Fruit fly (Drosophila melanogaster) whole organism, embryonic: ENCODE data around the gene side-IV.

Experiments used
- Adf1 ChIP-seq: fragments of 200-800 bp; sonication (Bioruptor generic); IDR thresholded peaks from 2 replicates; pipeline ENCODE4 v1.3.6; 2022; ENCODE audit warnings: missing biosample characterization, missing genetic modification characterization
- Bdp1 ChIP-seq: fragments of 200-800 bp; sonication (Bioruptor generic); optimal IDR thresholded peaks from 3 replicates; lab custom pipeline; 2016; ENCODE audit warnings: missing biosample characterization, missing genetic modification characterization
- C15 ChIP-seq: fragments of 200-800 bp; sonication (Bioruptor generic); IDR thresholded peaks from 3 replicates; pipeline ENCODE4 v1.3.6; 2022; ENCODE audit warnings: missing biosample characterization, missing genetic modification characterization
- CG10366 ChIP-seq: fragments of 200-800 bp; sonication (Bioruptor generic); IDR thresholded peaks from 2 replicates; pipeline ENCODE4 v1.3.6; 2022; ENCODE audit warnings: missing biosample characterization, missing genetic modification characterization
- CG10565 ChIP-seq: fragments of 200-800 bp; sonication (Bioruptor generic); optimal IDR thresholded peaks from 3 replicates; lab custom pipeline; 2016; ENCODE audit warnings: missing biosample characterization, mild to moderate bottlenecking, missing genetic modification characterization
- CG11723 ChIP-seq: fragments of 200-800 bp; sonication (Bioruptor generic); optimal IDR thresholded peaks from 2 replicates; lab custom pipeline; 2017; ENCODE audit warnings: missing biosample characterization, mild to moderate bottlenecking, missing genetic modification characterization
- CG12155 ChIP-seq: fragments of 200-800 bp; sonication (Bioruptor generic); optimal IDR thresholded peaks from 3 replicates; lab custom pipeline; 2016; ENCODE audit warnings: missing biosample characterization, missing genetic modification characterization
- CG12236 ChIP-seq: fragments of 200-800 bp; sonication (Bioruptor generic); optimal IDR thresholded peaks from 2 replicates; lab custom pipeline; 2016; ENCODE audit warnings: missing biosample characterization, missing genetic modification characterization
- CG13775 ChIP-seq: fragments of 200-800 bp; sonication (Bioruptor generic); optimal IDR thresholded peaks from 3 replicates; lab custom pipeline; 2017; ENCODE audit warnings: missing biosample characterization, mild to moderate bottlenecking, missing genetic modification characterization
- CG14014 ChIP-seq: fragments of 200-800 bp; sonication (Bioruptor generic); IDR thresholded peaks from 2 replicates; pipeline ENCODE4 v1.3.6; 2022; ENCODE audit warnings: missing biosample characterization, missing genetic modification characterization
- CG14667 ChIP-seq: fragments of 200-800 bp; sonication (Bioruptor generic); IDR thresholded peaks from 2 replicates; pipeline ENCODE4 v1.3.6; 2022; ENCODE audit warnings: missing biosample characterization, missing genetic modification characterization
- CG15011 ChIP-seq: fragments of 200-800 bp; sonication (Bioruptor generic); optimal IDR thresholded peaks from 3 replicates; lab custom pipeline; 2018; ENCODE audit warnings: missing biosample characterization, mild to moderate bottlenecking, missing genetic modification characterization
- CG17328 ChIP-seq: fragments of 200-800 bp; sonication (Bioruptor generic); IDR thresholded peaks from 2 replicates; pipeline ENCODE4 v1.3.6; 2022; ENCODE audit warnings: missing biosample characterization, missing genetic modification characterization
- CG18011 ChIP-seq: fragments of 200-800 bp; sonication (Bioruptor generic); optimal IDR thresholded peaks from 2 replicates; lab custom pipeline; 2017; ENCODE audit warnings: missing biosample characterization, missing genetic modification characterization, mild to moderate bottlenecking, moderate library complexity, missing genotype
- CG18619 ChIP-seq: fragments of 200-800 bp; sonication (Bioruptor generic); optimal IDR thresholded peaks from 3 replicates; lab custom pipeline; 2017; ENCODE audit warnings: missing biosample characterization, mild to moderate bottlenecking, missing genetic modification characterization
- CG30020 ChIP-seq: fragments of 200-800 bp; optimal IDR thresholded peaks from 2 replicates; lab custom pipeline; 2019; ENCODE audit warnings: missing biosample characterization, mild to moderate bottlenecking, missing genetic modification characterization, moderate library complexity
- CG32767 ChIP-seq: fragments of 200-800 bp; sonication (Bioruptor generic); IDR thresholded peaks from 2 replicates; pipeline ENCODE4 v1.3.6; 2022; ENCODE audit warnings: missing biosample characterization, missing genetic modification characterization
- CG6272 ChIP-seq: fragments of 200-800 bp; sonication (Bioruptor generic); IDR thresholded peaks from 2 replicates; pipeline ENCODE4 v1.3.6; 2022; ENCODE audit warnings: missing biosample characterization, missing genetic modification characterization
- CG7745 ChIP-seq: fragments of 200-800 bp; sonication (Bioruptor generic); optimal IDR thresholded peaks from 2 replicates; lab custom pipeline; 2018; ENCODE audit warnings: missing biosample characterization, mild to moderate bottlenecking, missing genetic modification characterization, moderate library complexity
- CG7928 ChIP-seq: fragments of 200-800 bp; sonication (Bioruptor generic); optimal IDR thresholded peaks from 2 replicates; lab custom pipeline; 2017; ENCODE audit warnings: missing biosample characterization, mild to moderate bottlenecking, missing genetic modification characterization
- CG7987 ChIP-seq: fragments of 200-800 bp; sonication (Bioruptor generic); optimal IDR thresholded peaks from 2 replicates; lab custom pipeline; 2018; ENCODE audit warnings: missing biosample characterization, mild to moderate bottlenecking, missing genetic modification characterization, moderate library complexity
- CG9609 ChIP-seq: fragments of 200-800 bp; sonication (Bioruptor generic); optimal IDR thresholded peaks from 3 replicates; lab custom pipeline; 2016; ENCODE audit warnings: missing biosample characterization, missing genetic modification characterization
- CTCF ChIP-seq: fragments of 200-800 bp; sonication (Bioruptor generic); optimal IDR thresholded peaks from 2 replicates; lab custom pipeline; 2017; ENCODE audit warnings: missing biosample characterization, mild to moderate bottlenecking, missing genetic modification characterization, moderate library complexity
- CoRest ChIP-seq: fragments of 200-800 bp; sonication (Bioruptor generic); optimal IDR thresholded peaks from 3 replicates; lab custom pipeline; 2018; ENCODE audit warnings: missing biosample characterization, mild to moderate bottlenecking, missing genetic modification characterization, moderate library complexity
- D19A ChIP-seq: fragments of 200-800 bp; optimal IDR thresholded peaks from 3 replicates; lab custom pipeline; 2019; ENCODE audit warnings: missing biosample characterization, mild to moderate bottlenecking, missing genetic modification characterization, moderate library complexity
- Deaf1 ChIP-seq: fragments of 200-800 bp; optimal IDR thresholded peaks from 3 replicates; lab custom pipeline; 2019; ENCODE audit warnings: missing biosample characterization, mild to moderate bottlenecking, missing genetic modification characterization, moderate library complexity
- Dref ChIP-seq: fragments of 200-800 bp; sonication (Bioruptor generic); IDR thresholded peaks from 2 replicates; pipeline ENCODE4 v1.3.6; 2022; ENCODE audit warnings: missing biosample characterization, missing genetic modification characterization
- Drgx ChIP-seq: fragments of 200-800 bp; sonication (Bioruptor generic); IDR thresholded peaks from 2 replicates; pipeline ENCODE4 v1.3.6; 2022; ENCODE audit warnings: missing biosample characterization, missing genetic modification characterization
- HLH54F ChIP-seq: fragments of 200-800 bp; sonication (Bioruptor generic); optimal IDR thresholded peaks from 3 replicates; lab custom pipeline; 2016; ENCODE audit warnings: missing biosample characterization, missing genetic modification characterization
- HLHmδ ChIP-seq: fragments of 200-800 bp; sonication (Bioruptor generic); optimal IDR thresholded peaks from 2 replicates; lab custom pipeline; 2018; ENCODE audit warnings: missing biosample characterization, mild to moderate bottlenecking, missing genetic modification characterization, moderate library complexity
- Hr39 ChIP-seq: fragments of >200 bp; optimal IDR thresholded peaks from 2 replicates; lab custom pipeline; 2017
- NfI ChIP-seq: fragments of 200-800 bp; sonication (Bioruptor generic); optimal IDR thresholded peaks from 3 replicates; lab custom pipeline; 2018; ENCODE audit warnings: missing biosample characterization, mild to moderate bottlenecking, missing genetic modification characterization, moderate library complexity
- Opbp ChIP-seq: fragments of 200-800 bp; sonication (Bioruptor generic); IDR thresholded peaks from 3 replicates; pipeline ENCODE4 v1.3.6; 2022; ENCODE audit warnings: missing biosample characterization, missing genetic modification characterization; ENCODE audit not compliant: partially characterized antibody
- Optix ChIP-seq: fragments of 200-800 bp; sonication (Bioruptor generic); IDR thresholded peaks from 3 replicates; pipeline ENCODE4 v1.3.6; 2022; ENCODE audit warnings: missing biosample characterization, missing genetic modification characterization
- ab ChIP-seq: fragments of 200-800 bp; sonication (Bioruptor generic); optimal IDR thresholded peaks from 2 replicates; lab custom pipeline; 2016; ENCODE audit warnings: missing biosample characterization, missing genetic modification characterization
- abd-A ChIP-seq: fragments of 200-800 bp; sonication (Bioruptor generic); optimal IDR thresholded peaks from 3 replicates; lab custom pipeline; 2019; ENCODE audit warnings: missing biosample characterization, mild to moderate bottlenecking, missing genetic modification characterization, moderate library complexity
- amos ChIP-seq: fragments of 200-800 bp; sonication (Bioruptor generic); IDR thresholded peaks from 2 replicates; pipeline ENCODE4 v1.3.6; 2022; ENCODE audit warnings: missing biosample characterization, missing genetic modification characterization; ENCODE audit not compliant: partially characterized antibody
- az2 ChIP-seq: fragments of 200-800 bp; sonication (Bioruptor generic); optimal IDR thresholded peaks from 3 replicates; lab custom pipeline; 2016; ENCODE audit warnings: missing biosample characterization, missing genetic modification characterization
- danr ChIP-seq: fragments of 200-800 bp; sonication (Bioruptor generic); IDR thresholded peaks from 2 replicates; pipeline ENCODE4 v1.3.6; 2022; ENCODE audit warnings: missing biosample characterization, missing genetic modification characterization
- eve ChIP-seq, 2 experiments: fragments of >200 bp; optimal IDR thresholded peaks; 2 replicates each; lab custom pipeline; 2017; ENCODE audit warnings: missing biosample characterization in 2 of 2, missing genetic modification characterization in 2 of 2
- fd3F ChIP-seq: fragments of 200-800 bp; sonication (Bioruptor generic); optimal IDR thresholded peaks from 2 replicates; lab custom pipeline; 2018; ENCODE audit warnings: missing biosample characterization, mild to moderate bottlenecking, missing genetic modification characterization, moderate library complexity
- jing ChIP-seq: fragments of 200-800 bp; sonication (Bioruptor generic); optimal IDR thresholded peaks from 2 replicates; lab custom pipeline; 2018; ENCODE audit warnings: missing biosample characterization, mild to moderate bottlenecking, missing genetic modification characterization
- jumu ChIP-seq: fragments of 200-800 bp; sonication (Bioruptor generic); optimal IDR thresholded peaks from 3 replicates; lab custom pipeline; 2016; ENCODE audit warnings: missing biosample characterization, missing genetic modification characterization
- lab ChIP-seq: fragments of 200-800 bp; sonication (Bioruptor generic); optimal IDR thresholded peaks from 3 replicates; lab custom pipeline; 2017; ENCODE audit warnings: missing biosample characterization, missing genetic modification characterization, mild to moderate bottlenecking, moderate library complexity, missing genetic modification reagents
- nmo ChIP-seq: fragments of 200-800 bp; sonication (Bioruptor generic); optimal IDR thresholded peaks from 2 replicates; lab custom pipeline; 2018; ENCODE audit warnings: missing biosample characterization, mild to moderate bottlenecking, missing genetic modification characterization, moderate library complexity
- nom ChIP-seq: fragments of 200-800 bp; sonication (Bioruptor generic); optimal IDR thresholded peaks from 2 replicates; lab custom pipeline; 2017; ENCODE audit warnings: missing biosample characterization, missing genetic modification characterization, mild to moderate bottlenecking, moderate library complexity, missing genetic modification reagents
- peb ChIP-seq: fragments of 200-800 bp; sonication (Bioruptor generic); IDR thresholded peaks from 2 replicates; pipeline ENCODE4 v1.3.6; 2022; ENCODE audit warnings: missing biosample characterization, missing genetic modification characterization
- pros ChIP-seq: fragments of 200-800 bp; sonication (Bioruptor generic); optimal IDR thresholded peaks from 3 replicates; lab custom pipeline; 2019; ENCODE audit warnings: missing biosample characterization, mild to moderate bottlenecking, missing genetic modification characterization, moderate library complexity
- sens ChIP-seq: fragments of 200-800 bp; sonication (Bioruptor generic); peaks from one replicate; lab custom pipeline; 2016; ENCODE audit warnings: missing biosample characterization, missing genetic modification characterization
- sna ChIP-seq: fragments of 200-800 bp; sonication (Bioruptor generic); IDR thresholded peaks from 2 replicates; pipeline ENCODE4 v1.3.6; 2022; ENCODE audit warnings: missing biosample characterization, missing genetic modification characterization; ENCODE audit not compliant: partially characterized antibody
- trem ChIP-seq: fragments of 200-800 bp; optimal IDR thresholded peaks from 3 replicates; lab custom pipeline; 2019; ENCODE audit warnings: missing biosample characterization, mild to moderate bottlenecking, missing genetic modification characterization, moderate library complexity
- zfh1 ChIP-seq: fragments of 200-800 bp; sonication (Bioruptor generic); IDR thresholded peaks from 3 replicates; pipeline ENCODE4 v1.3.6; 2022; ENCODE audit warnings: missing biosample characterization, missing genetic modification characterization

The side-IV gene

DNA sequence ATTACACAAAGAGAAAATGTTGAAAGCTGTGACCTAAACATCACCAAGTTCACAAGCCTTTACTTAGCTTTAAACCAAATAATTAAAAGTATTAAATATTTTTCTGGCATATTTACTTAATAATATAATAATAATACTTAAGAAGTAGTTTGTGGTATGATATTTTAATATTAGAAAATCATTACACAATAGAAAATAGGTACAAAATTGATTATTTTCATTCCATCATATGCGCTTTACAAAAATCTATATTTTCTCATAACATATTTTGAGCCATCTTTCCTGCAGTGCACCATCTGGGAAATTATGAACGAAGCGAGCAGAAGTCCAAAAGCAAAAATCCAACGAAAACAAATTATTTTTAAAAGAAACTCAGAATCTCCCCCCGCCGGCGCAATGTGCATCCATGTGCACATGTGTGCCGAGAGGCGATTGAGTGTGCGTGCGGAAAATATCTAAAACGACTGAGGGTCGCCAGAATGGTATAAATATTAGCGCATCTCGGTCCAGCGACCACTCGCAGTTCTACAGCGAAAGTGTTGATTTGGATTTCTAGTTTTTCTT lies 24.8 kb upstream of the side-IV start, which contains the start of gene Act87E (continued):
- TF ChIP-seq CoRest (tag; lab: Kevin White, UChicago) = peak; percentile 83
- no peak for TF ChIP-seq abd-A (tag; lab: Kevin White, UChicago)
- 0 out of 2 replicates have a peak, but pooled peaks have one; percentile 32 for TF ChIP-seq CG10366 (GFP tag; lab: Robert Waterston, UW)
- no peak for TF ChIP-seq amos (GFP tag; lab: Robert Waterston, UW)
- peak; percentile 64 for TF ChIP-seq CG13775 (GFP tag; lab: Kevin White, UChicago)
- peak; percentile 46 for TF ChIP-seq lab (GFP tag; lab: Kevin White, UChicago)
- peak; percentile 64 for TF ChIP-seq trem
- TF ChIP-seq CG6272 (GFP tag; lab: Robert Waterston, UW) = no peak
- peak; percentile 73 for TF ChIP-seq sens (GFP tag; lab: Kevin White, UChicago)
- no peak for TF ChIP-seq CG14667 (GFP tag; lab: Robert Waterston, UW)
- TF ChIP-seq HLHmδ = no peak
- TF ChIP-seq CG17328 (GFP tag; lab: Robert Waterston, UW) = no peak
- no peak for TF ChIP-seq Dref (GFP tag; lab: Robert Waterston, UW)
- no peak for TF ChIP-seq sna (GFP tag; lab: Robert Waterston, UW)
- peak; percentile 59 for TF ChIP-seq CG18619 (GFP tag; lab: Kevin White, UChicago)
- TF ChIP-seq eve (GFP tag; optimal IDR thresholded peaks at IDR 0.05; lab: Kevin White, UChicago) = no peak
- TF ChIP-seq CG10565 (GFP tag; lab: Kevin White, UChicago) = no peak
- TF ChIP-seq CG15011 = peak; percentile 9
- TF ChIP-seq CG12236 (GFP tag; lab: Kevin White, UChicago) = no peak
- no peak for TF ChIP-seq CG18011 (GFP tag; lab: Kevin White, UChicago)
- no peak for TF ChIP-seq Hr39
- no peak for TF ChIP-seq jing (GFP tag; lab: Kevin White, UChicago)
- no peak for TF ChIP-seq CG7987 (GFP tag; lab: Kevin White, UChicago)
- TF ChIP-seq HLH54F (GFP tag; lab: Kevin White, UChicago) = no peak
- TF ChIP-seq CG7745 (tag; lab: Kevin White, UChicago) = no peak
- TF ChIP-seq nmo (GFP tag; lab: Kevin White, UChicago) = peak; percentile 83
- TF ChIP-seq Optix (GFP tag; lab: Robert Waterston, UW) = no peak
- peak; percentile 27 for TF ChIP-seq Deaf1 (tag; lab: Kevin White, UChicago)
- TF ChIP-seq danr (GFP tag; lab: Robert Waterston, UW) = 0 out of 2 replicates have a peak, but pooled peaks have one; percentile 49
- peak; percentile 46 for TF ChIP-seq CG30020 (tag; lab: Kevin White, UChicago)
- TF ChIP-seq CG11723 = peak; percentile 45
- TF ChIP-seq NfI (GFP tag; lab: Kevin White, UChicago) = peak; percentile 23
- no peak for TF ChIP-seq jumu (GFP tag; lab: Kevin White, UChicago)
- no peak for TF ChIP-seq CG32767
- TF ChIP-seq pros = peak; percentile 16
- no peak for TF ChIP-seq CG7928 (GFP tag; lab: Kevin White, UChicago)
- TF ChIP-seq CTCF (GFP tag; lab: Kevin White, UChicago) = no peak
- peak; percentile 40 for TF ChIP-seq az2 (GFP tag; lab: Kevin White, UChicago)
- TF ChIP-seq fd3F (GFP tag; lab: Kevin White, UChicago) = peak; percentile 52
- no peak for TF ChIP-seq nom
- TF ChIP-seq ab (GFP tag; lab: Kevin White, UChicago) = no peak
- TF ChIP-seq Bdp1 = no peak
- TF ChIP-seq C15 (GFP tag; lab: Robert Waterston, UW) = no peak
- TF ChIP-seq CG9609 = no peak
- TF ChIP-seq D19A (tag; lab: Kevin White, UChicago) = peak; percentile 81
- peak; percentile 19 for TF ChIP-seq CG12155
- no peak for TF ChIP-seq zfh1 (GFP tag; lab: Robert Waterston, UW)
- no peak for TF ChIP-seq peb (GFP tag; lab: Robert Waterston, UW)
- TF ChIP-seq Adf1 (GFP tag; lab: Robert Waterston, UW) = no peak
- TF ChIP-seq CG14014 (GFP tag; lab: Robert Waterston, UW) = 0 out of 2 replicates have a peak, but pooled peaks have one; percentile 19
- peak; percentile 13; the same call in 1 of the 2 replicates for TF ChIP-seq Drgx (GFP tag; lab: Robert Waterston, UW)
- TF ChIP-seq Opbp (GFP tag; lab: Robert Waterston, UW) = no peak
